Worm (Caenorhabditis elegans): ENCODE data around the gene F17H10.2.

DNA sequence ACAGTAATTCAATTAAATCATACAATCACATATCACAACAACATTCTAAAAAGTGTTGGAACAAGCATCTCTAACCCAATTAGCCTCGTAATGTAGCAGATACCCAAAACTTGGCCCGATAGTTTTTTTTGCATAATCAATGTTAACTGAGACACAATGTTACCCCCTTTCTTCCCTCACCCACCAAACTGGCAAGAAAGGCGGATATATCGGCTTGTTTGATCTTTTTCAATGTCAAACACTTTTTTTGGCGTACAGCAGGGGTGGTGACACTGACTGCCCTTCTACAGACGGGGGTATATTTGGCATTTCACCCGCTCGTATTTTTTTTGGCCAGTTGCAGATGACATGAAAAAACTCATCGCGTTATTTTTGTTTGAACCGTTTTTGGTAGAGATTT is 3.6 kb upstream of the F17H10.2 start:
- TF ChIP-seq ceh-13 (GFP tag; optimal IDR thresholded peaks at IDR 0.05), result no peak
- TF ChIP-seq hmg-4 (GFP tag; optimal IDR thresholded peaks at IDR 0.05), result no peak
- no peak for TF ChIP-seq ceh-36 (tag; optimal IDR thresholded peaks at IDR 0.05)
- TF ChIP-seq ama-1 (optimal IDR thresholded peaks at IDR 0.05), result no peak
- TF ChIP-seq B0310.2 (tag; optimal IDR thresholded peaks at IDR 0.05), result no peak

Measured in whole organism, early embryonic.